Worm (Caenorhabditis elegans) whole organism, early embryonic: ENCODE measurements around the gene C01G10.6.

Experiments used
- B0310.2 ChIP-seq: sonication (generic microtip); optimal IDR thresholded peaks from 2 replicates; lab custom pipeline; 2016; ENCODE audit warnings: mild to moderate bottlenecking, missing genetic modification characterization, missing compliant biosample characterization
- F13C5.2 ChIP-seq: sonication (generic microtip); optimal IDR thresholded peaks from 2 replicates; lab custom pipeline; 2017; ENCODE audit warnings: mild to moderate bottlenecking, missing genetic modification characterization, inconsistent platforms, missing compliant biosample characterization
- aly-1 ChIP-seq: sonication (generic microtip); optimal IDR thresholded peaks from 2 replicates; lab custom pipeline; 2016; ENCODE audit warnings: missing genetic modification characterization, missing compliant biosample characterization
- ama-1 ChIP-seq: fragments of 150-350 bp; optimal IDR thresholded peaks from 2 replicates; lab custom pipeline; 2014
- ceh-13 ChIP-seq: fragments of 200-800 bp; sonication (Bioruptor generic); optimal IDR thresholded peaks from 2 replicates; lab custom pipeline; 2018; ENCODE audit warnings: mild to moderate bottlenecking, missing genetic modification characterization, missing compliant biosample characterization
- ceh-36 ChIP-seq: sonication (generic microtip); optimal IDR thresholded peaks from 2 replicates; lab custom pipeline; 2016; ENCODE audit warnings: missing genetic modification characterization, inconsistent platforms, missing compliant biosample characterization
- ets-7 ChIP-seq: sonication (generic microtip); optimal IDR thresholded peaks from 2 replicates; lab custom pipeline; 2016; ENCODE audit warnings: missing genotype, missing genetic modification characterization, missing compliant biosample characterization
- flt-1 ChIP-seq: fragments of 200-800 bp; sonication (Bioruptor generic); IDR thresholded peaks from 2 replicates; pipeline ENCODE4 v1.3.6; 2022; ENCODE audit warnings: missing genetic modification characterization, missing compliant biosample characterization
- hnd-1 ChIP-seq: sonication (generic microtip); optimal IDR thresholded peaks from 2 replicates; lab custom pipeline; 2016; ENCODE audit warnings: missing genetic modification characterization, missing compliant biosample characterization
- pes-1 ChIP-seq: fragments of 200-800 bp; sonication (Bioruptor generic); IDR thresholded peaks from 2 replicates; pipeline ENCODE4 v1.3.6; 2022; ENCODE audit warnings: missing genetic modification reagents, missing genetic modification characterization, missing compliant biosample characterization
- sea-1 ChIP-seq: fragments of 200-800 bp; sonication (Bioruptor generic); conservative IDR thresholded peaks from 2 replicates; pipeline ENCODE4 v1.3.6; 2022; ENCODE audit warnings: missing genetic modification characterization, missing compliant biosample characterization
- tbx-11 ChIP-seq: fragments of 200-800 bp; sonication (Bioruptor generic); IDR thresholded peaks from 2 replicates; pipeline ENCODE4 v1.3.6; 2022; ENCODE audit warnings: missing genetic modification characterization, missing compliant biosample characterization
- tbx-37 ChIP-seq: fragments of 200-800 bp; sonication (Bioruptor generic); conservative IDR thresholded peaks from 2 replicates; pipeline ENCODE4 v1.3.6; 2022; ENCODE audit warnings: missing genetic modification reagents, missing genetic modification characterization, missing compliant biosample characterization
- tra-4 ChIP-seq: sonication (generic microtip); optimal IDR thresholded peaks from 2 replicates; lab custom pipeline; 2017; ENCODE audit warnings: missing genetic modification characterization, missing compliant biosample characterization

DNA sequence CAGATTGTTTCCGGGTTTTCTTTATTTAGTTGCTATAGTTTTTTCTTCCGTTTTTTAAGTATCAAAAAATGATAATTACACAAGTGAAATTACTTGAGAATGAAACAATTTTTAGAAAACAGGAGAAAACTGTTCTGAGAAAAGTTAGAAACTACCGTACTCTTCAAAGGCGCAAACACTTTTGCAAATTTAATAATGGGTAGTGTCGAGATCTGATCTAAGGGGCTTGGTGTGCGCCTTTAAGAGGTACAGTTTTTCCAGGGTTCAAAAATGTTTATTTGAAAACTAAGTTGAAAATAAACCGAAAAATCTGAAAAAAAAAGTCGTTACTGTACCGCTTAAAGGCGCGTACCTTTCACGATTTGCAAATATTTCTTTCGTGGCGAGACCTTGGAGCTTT lies 26.9 kb upstream of the C01G10.6 start:
- TF ChIP-seq ama-1 (no peak), pes-1 (no peak), aly-1 (tag; lab: Kevin White, UChicago) (no peak), ceh-13 (GFP tag; lab: Kevin White, UChicago) (no peak), sea-1 (GFP tag; lab: Robert Waterston, UW) (no peak), F13C5.2 (tag; lab: Kevin White, UChicago) (no peak), flt-1 (GFP tag; lab: Robert Waterston, UW) (no peak), tbx-37 (GFP tag; lab: Robert Waterston, UW) (no peak), ceh-36 (tag; lab: Kevin White, UChicago) (no peak), hnd-1 (tag; lab: Kevin White, UChicago) (no peak), B0310.2 (no peak), ets-7 (tag; lab: Kevin White, UChicago) (no peak), tra-4 (no peak), tbx-11 (GFP tag; lab: Robert Waterston, UW) (no peak)
